Fruit fly (Drosophila melanogaster) whole organism, wandering third instar larva: ENCODE results near the gene rasp.

ENCODE experiments used
- Abd-B ChIP-seq: fragments of >200 bp; optimal IDR thresholded peaks from 2 replicates; lab custom pipeline; 2017; ENCODE audit warnings: missing biosample characterization, missing genetic modification characterization
- sv ChIP-seq: fragments of 200-800 bp; sonication (Bioruptor generic); optimal IDR thresholded peaks from 3 replicates; lab custom pipeline; 2016; ENCODE audit warnings: missing biosample characterization, missing genetic modification characterization

dm6 chr3L:3165399-3165798, 3.4 kb downstream of the rasp start:
- TF ChIP-seq sv (no peak), Abd-B (GFP tag; lab: Kevin White, UChicago) (no peak)
